Fruit fly (Drosophila melanogaster) S2 (cell line): Measurements from ENCODE around the gene CG3534.

ENCODE experiments used
- CG8478 ChIP-seq: fragments of >200 bp; optimal IDR thresholded peaks from 2 replicates; lab custom pipeline; 2018
- CTCF ChIP-seq, 2 experiments: fragments of >200 bp; optimal IDR thresholded peaks; 2 replicates each; lab custom pipeline; 2018

DNA sequence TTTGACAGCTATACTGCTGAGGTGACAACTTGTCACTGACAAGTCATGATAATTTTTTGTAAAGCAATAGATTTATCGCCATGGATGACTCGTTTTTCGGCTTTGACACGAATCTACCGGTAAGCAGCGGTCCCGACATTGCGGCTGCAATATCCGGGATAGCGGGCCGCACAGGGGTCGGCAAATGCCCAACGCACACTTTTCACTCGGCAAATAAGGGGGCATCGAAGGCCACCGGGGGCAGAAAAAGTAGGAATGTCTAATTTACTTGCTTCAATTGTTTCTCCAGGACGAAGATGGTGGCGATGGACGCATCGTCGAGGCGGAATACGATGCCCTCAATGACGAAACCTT, 47.3 kb downstream of the CG3534 start:
- TF ChIP-seq CG8478 (lab: Kevin White, UChicago) = no peak
- TF ChIP-seq CTCF (optimal IDR thresholded peaks at IDR 0.05; lab: Kevin White, UChicago) = no peak
